Worm (Caenorhabditis elegans) whole organism, late embryonic: ENCODE results near the gene F13C5.2.

Source experiments
- C38D4.7 ChIP-seq: fragments of 200-800 bp; sonication (Bioruptor generic); optimal IDR thresholded peaks from 2 replicates; lab custom pipeline; 2018; ENCODE audit warnings: mild to moderate bottlenecking, missing genetic modification characterization, moderate library complexity, missing compliant biosample characterization
- F13H6.1 ChIP-seq: sonication (generic microtip); optimal IDR thresholded peaks from 2 replicates; lab custom pipeline; 2016; ENCODE audit warnings: missing genetic modification characterization, missing compliant biosample characterization
- K09A11.1 ChIP-seq: sonication (generic microtip); optimal IDR thresholded peaks from 2 replicates; lab custom pipeline; 2017; ENCODE audit warnings: antibody characterized with exemption, mild to moderate bottlenecking, missing genetic modification characterization, missing compliant biosample characterization; ENCODE audit not compliant: insufficient read depth
- T23F11.4 ChIP-seq: fragments of 200-800 bp; sonication (Bioruptor generic); optimal IDR thresholded peaks from 2 replicates; lab custom pipeline; 2018; ENCODE audit warnings: mild to moderate bottlenecking, missing genetic modification characterization, missing compliant biosample characterization
- Y22D7AL.16 ChIP-seq: sonication (generic microtip); optimal IDR thresholded peaks from 2 replicates; lab custom pipeline; 2016; ENCODE audit warnings: missing genetic modification characterization, missing compliant biosample characterization
- ahr-1 ChIP-seq: sonication (generic microtip); optimal IDR thresholded peaks from 2 replicates; lab custom pipeline; 2016; ENCODE audit warnings: missing genetic modification characterization, missing compliant biosample characterization
- ceh-14 ChIP-seq: sonication (generic microtip); optimal IDR thresholded peaks from 2 replicates; lab custom pipeline; 2016; ENCODE audit warnings: missing genotype, missing genetic modification characterization, missing compliant biosample characterization
- ceh-18 ChIP-seq: sonication (generic microtip); optimal IDR thresholded peaks from 2 replicates; lab custom pipeline; 2016; ENCODE audit warnings: missing genetic modification characterization, missing compliant biosample characterization
- ceh-22 ChIP-seq: sonication (generic microtip); optimal IDR thresholded peaks from 2 replicates; lab custom pipeline; 2017; ENCODE audit warnings: missing biosample characterization, missing genetic modification characterization
- ceh-24 ChIP-seq: sonication (generic microtip); optimal IDR thresholded peaks from 2 replicates; lab custom pipeline; 2016; ENCODE audit warnings: mild to moderate bottlenecking, missing genetic modification characterization, missing compliant biosample characterization
- ceh-30 ChIP-seq: fragments of 150-350 bp; optimal IDR thresholded peaks from 2 replicates; lab custom pipeline; 2014; ENCODE audit warnings: missing biosample characterization, missing genetic modification characterization
- ceh-31 ChIP-seq: sonication (generic microtip); optimal IDR thresholded peaks from 2 replicates; lab custom pipeline; 2016; ENCODE audit warnings: missing genetic modification characterization, missing compliant biosample characterization
- ceh-34 ChIP-seq: sonication (generic microtip); optimal IDR thresholded peaks from 2 replicates; lab custom pipeline; 2016; ENCODE audit warnings: mild to moderate bottlenecking, missing genetic modification characterization, missing compliant biosample characterization
- ceh-48 ChIP-seq: sonication (generic microtip); optimal IDR thresholded peaks from 2 replicates; lab custom pipeline; 2016; ENCODE audit warnings: missing genetic modification characterization, inconsistent platforms, missing compliant biosample characterization
- che-1 ChIP-seq: sonication (generic microtip); optimal IDR thresholded peaks from 2 replicates; lab custom pipeline; 2016; ENCODE audit warnings: mild to moderate bottlenecking, missing genetic modification characterization, missing compliant biosample characterization
- dmd-4 ChIP-seq: sonication (generic microtip); optimal IDR thresholded peaks from 2 replicates; lab custom pipeline; 2016; ENCODE audit warnings: borderline replicate concordance, missing genetic modification characterization, missing compliant biosample characterization
- elt-2 ChIP-seq: sonication (generic microtip); optimal IDR thresholded peaks from 2 replicates; lab custom pipeline; 2016; ENCODE audit warnings: missing genetic modification reagents, missing genetic modification characterization, missing compliant biosample characterization
- ets-4 ChIP-seq: sonication (generic microtip); optimal IDR thresholded peaks from 2 replicates; lab custom pipeline; 2016; ENCODE audit warnings: missing genetic modification characterization, missing compliant biosample characterization
- fax-1 ChIP-seq: sonication (generic microtip); optimal IDR thresholded peaks from 2 replicates; lab custom pipeline; 2016; ENCODE audit warnings: missing genotype, missing genetic modification characterization, missing compliant biosample characterization
- fkh-10 ChIP-seq: fragments of 150-350 bp; optimal IDR thresholded peaks from 2 replicates; lab custom pipeline; 2014; ENCODE audit warnings: missing biosample characterization, missing genetic modification reagents, missing genetic modification characterization
- gmeb-2 ChIP-seq: sonication (generic microtip); optimal IDR thresholded peaks from 2 replicates; lab custom pipeline; 2016; ENCODE audit warnings: missing genetic modification characterization, inconsistent platforms, missing compliant biosample characterization
- hlh-13 ChIP-seq: fragments of 200-800 bp; sonication (Bioruptor generic); optimal IDR thresholded peaks from 2 replicates; lab custom pipeline; 2018; ENCODE audit warnings: mild to moderate bottlenecking, missing genetic modification characterization, missing compliant biosample characterization
- hlh-15 ChIP-seq: sonication (generic microtip); optimal IDR thresholded peaks from 2 replicates; lab custom pipeline; 2016; ENCODE audit warnings: missing genetic modification characterization, missing compliant biosample characterization
- hlh-30 ChIP-seq: sonication (generic microtip); optimal IDR thresholded peaks from 2 replicates; lab custom pipeline; 2017; ENCODE audit warnings: antibody characterized with exemption, missing genetic modification characterization, missing compliant biosample characterization; ENCODE audit not compliant: insufficient read depth
- hlh-8 ChIP-seq: sonication (generic microtip); optimal IDR thresholded peaks from 2 replicates; lab custom pipeline; 2016; ENCODE audit warnings: missing genotype, missing genetic modification characterization, missing compliant biosample characterization
- lim-6 ChIP-seq: sonication (generic microtip); optimal IDR thresholded peaks from 2 replicates; lab custom pipeline; 2016; ENCODE audit warnings: missing genetic modification characterization, missing compliant biosample characterization
- lin-11 ChIP-seq: fragments of 200-800 bp; sonication (Bioruptor generic); optimal IDR thresholded peaks from 2 replicates; lab custom pipeline; 2018; ENCODE audit warnings: mild to moderate bottlenecking, missing genetic modification characterization, missing compliant biosample characterization
- nhr-11 ChIP-seq: fragments of 150-350 bp; optimal IDR thresholded peaks from 2 replicates; lab custom pipeline; 2014; ENCODE audit warnings: missing biosample characterization, missing genetic modification characterization
- npax-4 ChIP-seq: sonication (generic microtip); optimal IDR thresholded peaks from 2 replicates; lab custom pipeline; 2016; ENCODE audit warnings: missing genetic modification characterization, missing compliant biosample characterization
- pag-3 ChIP-seq: sonication (generic microtip); optimal IDR thresholded peaks from 2 replicates; lab custom pipeline; 2016; ENCODE audit warnings: missing compliant biosample characterization, missing genetic modification characterization, borderline replicate concordance
- pat-9 ChIP-seq: fragments of 200-800 bp; sonication (Bioruptor generic); optimal IDR thresholded peaks from 2 replicates; lab custom pipeline; 2018; ENCODE audit warnings: mild to moderate bottlenecking, missing genetic modification characterization, moderate library complexity, missing compliant biosample characterization
- pax-1 ChIP-seq: fragments of 150-350 bp; optimal IDR thresholded peaks from 2 replicates; lab custom pipeline; 2014; ENCODE audit warnings: missing biosample characterization, missing genetic modification characterization
- pha-2 ChIP-seq: sonication (generic microtip); optimal IDR thresholded peaks from 2 replicates; lab custom pipeline; 2017; ENCODE audit warnings: mild to moderate bottlenecking, missing genetic modification characterization, missing compliant biosample characterization
- pha-4 ChIP-seq: fragments of 150-350 bp; optimal IDR thresholded peaks from 2 replicates; lab custom pipeline; 2018; ENCODE audit warnings: missing biosample characterization, missing genetic modification reagents, missing genetic modification characterization
- ref-2 ChIP-seq: sonication (generic microtip); optimal IDR thresholded peaks from 2 replicates; lab custom pipeline; 2016; ENCODE audit warnings: missing genetic modification characterization, missing compliant biosample characterization
- rnt-1 ChIP-seq: sonication (generic microtip); optimal IDR thresholded peaks from 2 replicates; lab custom pipeline; 2016; ENCODE audit warnings: missing genetic modification characterization, missing compliant biosample characterization
- sox-2 ChIP-seq: fragments of 200-800 bp; sonication (Bioruptor generic); IDR thresholded peaks from 2 replicates; pipeline ENCODE4 v1.3.6; 2022; ENCODE audit warnings: missing genetic modification reagents, missing genetic modification characterization, missing compliant biosample characterization
- sox-4 ChIP-seq: sonication (generic microtip); optimal IDR thresholded peaks from 2 replicates; lab custom pipeline; 2017; ENCODE audit warnings: mild to moderate bottlenecking, missing genetic modification characterization, inconsistent platforms, missing compliant biosample characterization
- syd-9 ChIP-seq: sonication (generic microtip); optimal IDR thresholded peaks from 2 replicates; lab custom pipeline; 2016; ENCODE audit warnings: mild to moderate bottlenecking, missing genetic modification characterization, moderate library complexity, missing compliant biosample characterization
- unc-3 ChIP-seq, 2 experiments: fragments of 200-800 bp in 1 of 2; sonication (Bioruptor generic) in 1 of 2; sonication (generic microtip) in 1 of 2; conservative IDR thresholded peaks in 1 of 2; optimal IDR thresholded peaks in 1 of 2; 2 replicates each; pipeline versions ENCODE4 v1.3.6 to Lab custom; 2016 to 2022; ENCODE audit warnings: missing compliant biosample characterization in 2 of 2, missing genetic modification characterization in 2 of 2, missing genetic modification reagents in 1 of 2
- unc-42 ChIP-seq: sonication (generic microtip); optimal IDR thresholded peaks from 2 replicates; lab custom pipeline; 2016; ENCODE audit warnings: missing genotype, missing genetic modification characterization, missing compliant biosample characterization
- unc-55 ChIP-seq: sonication (generic microtip); optimal IDR thresholded peaks from 2 replicates; lab custom pipeline; 2017; ENCODE audit warnings: missing biosample characterization, missing genetic modification reagents, missing genetic modification characterization
- unc-86 ChIP-seq: sonication (generic microtip); optimal IDR thresholded peaks from 2 replicates; lab custom pipeline; 2016; ENCODE audit warnings: missing genetic modification characterization, missing compliant biosample characterization

Gene F13C5.2

DNA sequence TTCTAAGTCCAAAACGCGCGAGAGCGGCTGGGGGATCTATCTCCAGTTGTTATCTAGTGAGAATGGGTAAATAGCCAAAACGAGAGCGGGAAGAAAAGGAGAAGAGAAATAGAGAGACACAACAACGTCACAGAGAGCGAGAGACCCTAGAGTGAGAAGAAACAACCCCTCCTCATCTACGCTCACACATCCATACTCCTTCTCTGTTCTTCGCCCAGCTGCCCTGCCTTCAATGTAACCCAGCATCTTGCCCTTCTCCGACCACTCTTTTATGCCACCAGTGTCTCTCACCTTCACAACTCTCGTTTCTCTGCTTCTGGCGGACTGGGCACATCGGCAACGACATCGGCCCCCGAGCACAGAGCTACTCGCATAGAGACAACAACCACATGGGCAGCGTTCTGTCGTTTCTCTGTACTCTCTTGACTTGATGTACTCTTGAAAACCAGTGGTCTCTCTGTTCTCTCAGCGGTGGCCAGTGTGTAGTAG lies 471 bp upstream of the F13C5.2 start (continued):
- TF ChIP-seq ceh-14 (tag; lab: Kevin White, UChicago), result peak; percentile 60
- TF ChIP-seq pat-9 (tag; lab: Kevin White, UChicago), result no peak
- TF ChIP-seq Y22D7AL.16, result no peak
- peak; percentile 23 for TF ChIP-seq hlh-15 (tag; lab: Kevin White, UChicago)
- TF ChIP-seq ceh-31 (tag; lab: Kevin White, UChicago), result peak; percentile 88
- no peak for TF ChIP-seq che-1 (tag; lab: Kevin White, UChicago)
- TF ChIP-seq elt-2 (tag; lab: Kevin White, UChicago), result no peak
- TF ChIP-seq ahr-1, result no peak
- TF ChIP-seq hlh-8, result peak; percentile 90
- no peak for TF ChIP-seq ets-4
- no peak for TF ChIP-seq ceh-48 (tag; lab: Kevin White, UChicago)
- TF ChIP-seq T23F11.4 (GFP tag; lab: Kevin White, UChicago), result peak; percentile 21
- TF ChIP-seq unc-3 (GFP tag; conservative IDR thresholded peaks at IDR 0.05; lab: Robert Waterston, UW), result no peak
- no peak for TF ChIP-seq unc-3 (tag; optimal IDR thresholded peaks at IDR 0.05; lab: Kevin White, UChicago)
- TF ChIP-seq unc-86 (tag; lab: Kevin White, UChicago), result peak; percentile 16
- TF ChIP-seq pha-4 (tag; lab: Kevin White, UChicago), result no peak
- TF ChIP-seq pag-3 (tag; lab: Kevin White, UChicago), result no peak
- peak; percentile 97 for TF ChIP-seq ceh-18 (tag; lab: Kevin White, UChicago)
- no peak for TF ChIP-seq lim-6
- no peak for TF ChIP-seq ceh-22 (tag; lab: Kevin White, UChicago)
- peak; percentile 27 for TF ChIP-seq pax-1
- peak; percentile 76 for TF ChIP-seq unc-42 (tag; lab: Kevin White, UChicago)
- TF ChIP-seq unc-55 (GFP tag; lab: Kevin White, UChicago), result peak; percentile 82
- peak; percentile 6 for TF ChIP-seq fax-1 (tag; lab: Kevin White, UChicago)
- TF ChIP-seq, all 69 proteins: peak for 37

DNA sequence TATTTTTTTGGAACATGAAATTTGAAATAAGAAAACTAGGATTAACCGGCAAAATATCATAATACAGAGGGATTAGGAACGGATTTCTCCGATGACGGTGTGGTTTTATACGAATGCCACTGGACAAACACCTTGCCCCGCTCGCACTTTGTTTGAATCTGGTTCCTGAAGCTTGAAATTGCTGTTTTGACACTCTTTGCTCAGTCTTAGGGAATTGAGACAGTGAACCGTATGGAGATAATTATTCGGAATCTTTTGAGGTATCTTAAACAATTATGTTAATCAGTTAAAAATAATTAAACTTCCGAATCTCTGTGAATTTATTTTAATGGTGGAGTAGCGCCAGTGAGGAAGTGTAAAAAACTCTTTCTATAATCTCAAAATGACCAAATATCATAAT lies 5.7 kb downstream of the F13C5.2 start, which contains the start of gene F13C5.3:
Gene F13C5.3 (minus strand): TSS at position 101 of the 400 bp plus-strand sequence.
- TF ChIP-seq hlh-30, result no peak
- no peak for TF ChIP-seq C38D4.7 (GFP tag; lab: Kevin White, UChicago)
- TF ChIP-seq ceh-24 (tag; lab: Kevin White, UChicago), result no peak
- no peak for TF ChIP-seq elt-2 (tag; lab: Kevin White, UChicago)
- no peak for TF ChIP-seq gmeb-2
- TF ChIP-seq K09A11.1 (tag; lab: Kevin White, UChicago), result no peak
- TF ChIP-seq ref-2 (tag; lab: Kevin White, UChicago), result no peak
- no peak for TF ChIP-seq unc-55 (GFP tag; lab: Kevin White, UChicago)
- no peak for TF ChIP-seq fkh-10 (GFP tag; lab: Kevin White, UChicago)
- TF ChIP-seq hlh-13 (GFP tag; lab: Kevin White, UChicago), result no peak

DNA sequence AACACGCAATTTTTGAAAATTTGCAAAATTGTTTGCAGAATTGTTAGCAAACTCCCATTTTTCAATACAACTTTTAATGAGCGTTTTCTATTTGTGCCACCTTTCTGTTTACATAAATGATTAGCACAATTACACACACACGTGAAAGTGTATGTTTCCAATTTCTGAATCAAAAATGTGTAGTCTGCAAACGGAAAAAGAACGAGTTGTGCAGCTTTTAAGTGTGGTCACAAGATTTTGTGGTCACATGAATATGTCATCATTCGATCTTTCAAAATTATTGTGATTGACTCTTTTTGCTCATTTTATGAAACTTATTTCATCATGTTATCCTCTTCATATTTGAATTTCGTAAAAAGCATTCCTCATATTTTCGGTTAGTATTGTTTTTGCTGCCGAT lies 6.9 kb downstream of the F13C5.2 start:
- no peak for TF ChIP-seq ceh-31 (tag; lab: Kevin White, UChicago)
- TF ChIP-seq lim-6, result no peak

DNA sequence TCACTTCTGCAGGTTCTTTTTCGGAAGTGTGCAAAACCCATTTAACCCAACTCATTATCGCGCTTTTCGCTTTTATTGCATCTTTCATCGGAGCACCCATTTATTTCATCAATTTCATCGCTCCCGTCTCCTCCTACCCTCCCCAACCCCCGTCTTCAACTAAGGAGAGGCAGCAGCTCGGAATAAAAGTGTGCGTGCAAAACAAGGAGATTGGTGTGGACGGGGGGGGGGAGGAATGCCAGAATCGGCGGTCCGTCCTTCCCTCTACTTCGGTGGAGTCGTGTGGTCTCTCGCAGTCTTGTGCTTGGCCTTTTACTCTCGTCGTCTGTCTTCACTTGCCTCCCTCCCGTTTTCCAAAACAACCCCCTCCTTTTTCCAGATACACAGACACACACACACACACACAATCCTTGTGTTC lies 7.6 kb downstream of the F13C5.2 start:
- no peak for TF ChIP-seq ahr-1
- TF ChIP-seq syd-9 (tag; lab: Kevin White, UChicago), result peak; percentile 43
- TF ChIP-seq unc-55 (GFP tag; lab: Kevin White, UChicago), result no peak
- no peak for TF ChIP-seq ets-4
- no peak for TF ChIP-seq lin-11 (tag; lab: Kevin White, UChicago)
- TF ChIP-seq che-1 (tag; lab: Kevin White, UChicago), result no peak
- no peak for TF ChIP-seq ceh-48 (tag; lab: Kevin White, UChicago)
- TF ChIP-seq F13H6.1, result no peak
- TF ChIP-seq pag-3 (tag; lab: Kevin White, UChicago), result no peak
- TF ChIP-seq K09A11.1 (tag; lab: Kevin White, UChicago), result no peak
- TF ChIP-seq hlh-8, result no peak
- TF ChIP-seq pha-2 (tag; lab: Kevin White, UChicago), result no peak
- TF ChIP-seq hlh-13 (GFP tag; lab: Kevin White, UChicago), result no peak
- TF ChIP-seq pha-4 (tag; lab: Kevin White, UChicago), result no peak
- TF ChIP-seq fax-1 (tag; lab: Kevin White, UChicago), result no peak
- TF ChIP-seq unc-3 (GFP tag; conservative IDR thresholded peaks at IDR 0.05; lab: Robert Waterston, UW), result no peak
- no peak for TF ChIP-seq unc-3 (tag; optimal IDR thresholded peaks at IDR 0.05; lab: Kevin White, UChicago)
- TF ChIP-seq C38D4.7 (GFP tag; lab: Kevin White, UChicago), result no peak
- no peak for TF ChIP-seq nhr-11 (tag; lab: Kevin White, UChicago)
- TF ChIP-seq sox-4 (tag; lab: Kevin White, UChicago), result no peak
- TF ChIP-seq lim-6, result peak; percentile 53
- TF ChIP-seq ceh-34 (tag; lab: Kevin White, UChicago), result peak; percentile 46
- TF ChIP-seq hlh-15 (tag; lab: Kevin White, UChicago), result no peak
- no peak for TF ChIP-seq dmd-4 (tag; lab: Kevin White, UChicago)
- TF ChIP-seq npax-4 (tag; lab: Kevin White, UChicago), result no peak
- TF ChIP-seq ceh-30, result no peak
- TF ChIP-seq rnt-1 (tag; lab: Kevin White, UChicago), result no peak
- peak; percentile 96 for TF ChIP-seq unc-42 (tag; lab: Kevin White, UChicago)
- TF ChIP-seq sox-2 (GFP tag; lab: Robert Waterston, UW), result no peak
